Worm (Caenorhabditis elegans): Measurements from ENCODE around the gene copz-1.

The copz-1 gene

ce11 chrII:10872541-10872940 is at the start of gene copz-1, which contains the start of gene cyn-4:
TSS of gene copz-1 (plus strand) at chrII:10872879.
TSS of gene cyn-4 (minus strand) at chrII:10872611.
- TF ChIP-seq W03F9.2 (tag; optimal IDR thresholded peaks at IDR 0.05) = peak; percentile 80
- TF ChIP-seq him-1 (tag; optimal IDR thresholded peaks at IDR 0.05) = peak; percentile 24
- no peak for TF ChIP-seq dao-5 (tag; optimal IDR thresholded peaks at IDR 0.05)

- no peak for TF ChIP-seq him-1 (tag; optimal IDR thresholded peaks at IDR 0.05)
- TF ChIP-seq W03F9.2 (tag; optimal IDR thresholded peaks at IDR 0.05) = peak; percentile 73
- TF ChIP-seq dao-5 (tag; optimal IDR thresholded peaks at IDR 0.05) = no peak
These were observed 48.6 kb upstream of the copz-1 start, which contains the start of the genes R06F6.12 and mix-1 for ce11 chrII:10824046-10824445. TSS of gene R06F6.12 (minus strand) at chrII:10824081. TSS of gene mix-1 (plus strand) at chrII:10824246.

ce11 chrII:10829081-10829480 is 43.6 kb upstream of the copz-1 start, which contains the start of gene VM106R.1:
TSS of gene VM106R.1 (minus strand) at chrII:10829181.
- TF ChIP-seq W03F9.2 (tag; optimal IDR thresholded peaks at IDR 0.05) = no peak
- no peak for TF ChIP-seq him-1 (tag; optimal IDR thresholded peaks at IDR 0.05)
- no peak for TF ChIP-seq dao-5 (tag; optimal IDR thresholded peaks at IDR 0.05)

- TF ChIP-seq him-1 (tag; optimal IDR thresholded peaks at IDR 0.05) = no peak
- no peak for TF ChIP-seq W03F9.2 (tag; optimal IDR thresholded peaks at IDR 0.05)
- no peak for TF ChIP-seq dao-5 (tag; optimal IDR thresholded peaks at IDR 0.05)
These were observed 43.1 kb upstream of the copz-1 start for ce11 chrII:10829572-10829971.

ce11 chrII:10834717-10835116 is 38.0 kb upstream of the copz-1 start:
- TF ChIP-seq him-1 (tag; optimal IDR thresholded peaks at IDR 0.05) (no peak), W03F9.2 (tag; optimal IDR thresholded peaks at IDR 0.05) (no peak)

- TF ChIP-seq W03F9.2 (tag; optimal IDR thresholded peaks at IDR 0.05) (no peak), him-1 (tag; optimal IDR thresholded peaks at IDR 0.05) (no peak), dao-5 (tag; optimal IDR thresholded peaks at IDR 0.05) (no peak)
These were observed 34.1 kb upstream of the copz-1 start for ce11 chrII:10838550-10838949.

ce11 chrII:10840067-10840466 is 32.6 kb upstream of the copz-1 start:
- TF ChIP-seq W03F9.2 (tag; optimal IDR thresholded peaks at IDR 0.05) (peak; percentile 57), dao-5 (tag; optimal IDR thresholded peaks at IDR 0.05) (peak; percentile 92), him-1 (tag; optimal IDR thresholded peaks at IDR 0.05) (peak; percentile 95)

ce11 chrII:10843527-10843926 is 29.2 kb upstream of the copz-1 start, which contains the start of gene M106.8:
TSS of gene M106.8 (minus strand) at chrII:10843627.
- TF ChIP-seq dao-5 (tag; optimal IDR thresholded peaks at IDR 0.05) (no peak), W03F9.2 (tag; optimal IDR thresholded peaks at IDR 0.05) (no peak), him-1 (tag; optimal IDR thresholded peaks at IDR 0.05) (no peak)

- TF ChIP-seq W03F9.2 (tag; optimal IDR thresholded peaks at IDR 0.05) = no peak
- no peak for TF ChIP-seq him-1 (tag; optimal IDR thresholded peaks at IDR 0.05)
- no peak for TF ChIP-seq dao-5 (tag; optimal IDR thresholded peaks at IDR 0.05)
These were observed 25.6 kb upstream of the copz-1 start for ce11 chrII:10847057-10847456.

ce11 chrII:10849903-10850302 is 22.8 kb upstream of the copz-1 start, which contains the start of gene M106.2:
TSS of gene M106.2 (minus strand) at chrII:10850003.
- TF ChIP-seq W03F9.2 (tag; optimal IDR thresholded peaks at IDR 0.05) = no peak
- TF ChIP-seq him-1 (tag; optimal IDR thresholded peaks at IDR 0.05) = no peak
- TF ChIP-seq dao-5 (tag; optimal IDR thresholded peaks at IDR 0.05) = no peak

ce11 chrII:10851110-10851509 is 21.6 kb upstream of the copz-1 start:
- TF ChIP-seq W03F9.2 (tag; optimal IDR thresholded peaks at IDR 0.05) (no peak), dao-5 (tag; optimal IDR thresholded peaks at IDR 0.05) (no peak), him-1 (tag; optimal IDR thresholded peaks at IDR 0.05) (no peak)

- no peak for TF ChIP-seq him-1 (tag; optimal IDR thresholded peaks at IDR 0.05)
These were observed 19.8 kb upstream of the copz-1 start for ce11 chrII:10852880-10853279.

- no peak for TF ChIP-seq him-1 (tag; optimal IDR thresholded peaks at IDR 0.05)
- no peak for TF ChIP-seq W03F9.2 (tag; optimal IDR thresholded peaks at IDR 0.05)
- no peak for TF ChIP-seq dao-5 (tag; optimal IDR thresholded peaks at IDR 0.05)
These were observed 15.6 kb upstream of the copz-1 start, which contains the start of gene M106.7 for ce11 chrII:10857077-10857476. TSS of gene M106.7 (minus strand) at chrII:10857177.

ce11 chrII:10859359-10859758 is 13.3 kb upstream of the copz-1 start:
- TF ChIP-seq him-1 (tag; optimal IDR thresholded peaks at IDR 0.05) (no peak), dao-5 (tag; optimal IDR thresholded peaks at IDR 0.05) (no peak), W03F9.2 (tag; optimal IDR thresholded peaks at IDR 0.05) (no peak)

- TF ChIP-seq dao-5 (tag; optimal IDR thresholded peaks at IDR 0.05) = no peak
- no peak for TF ChIP-seq him-1 (tag; optimal IDR thresholded peaks at IDR 0.05)
- no peak for TF ChIP-seq W03F9.2 (tag; optimal IDR thresholded peaks at IDR 0.05)
These were observed 11.8 kb upstream of the copz-1 start, which contains the start of gene M106.3 for ce11 chrII:10860840-10861239. TSS of gene M106.3 (minus strand) at chrII:10860909.

Data from whole organism, L4/young adult.